Fruit fly (Drosophila melanogaster) whole organism: Measurements from ENCODE around the gene CG32695.

Experiments
- CG8478 ChIP-seq: fragments of >200 bp; optimal IDR thresholded peaks from 2 replicates; lab custom pipeline; 2018; ENCODE audit warnings: inconsistent platforms
- Dll ChIP-seq: fragments of >200 bp; optimal IDR thresholded peaks from 2 replicates; lab custom pipeline; 2017
- EcR ChIP-seq, 2 experiments: fragments of >200 bp; optimal IDR thresholded peaks; 2 replicates each; lab custom pipeline; 2017; ENCODE audit warnings: missing biosample characterization in 2 of 2, missing genetic modification characterization in 2 of 2, missing genetic modification reagents in 2 of 2
- pan ChIP-seq: fragments of >200 bp; optimal IDR thresholded peaks from 2 replicates; lab custom pipeline; 2017
- psq ChIP-seq: fragments of >200 bp; optimal IDR thresholded peaks from 2 replicates; lab custom pipeline; 2017
- usp ChIP-seq: fragments of >200 bp; optimal IDR thresholded peaks from 2 replicates; lab custom pipeline; 2017; ENCODE audit warnings: missing biosample characterization, missing genetic modification characterization, mixed read lengths

CG32695 gene

DNA sequence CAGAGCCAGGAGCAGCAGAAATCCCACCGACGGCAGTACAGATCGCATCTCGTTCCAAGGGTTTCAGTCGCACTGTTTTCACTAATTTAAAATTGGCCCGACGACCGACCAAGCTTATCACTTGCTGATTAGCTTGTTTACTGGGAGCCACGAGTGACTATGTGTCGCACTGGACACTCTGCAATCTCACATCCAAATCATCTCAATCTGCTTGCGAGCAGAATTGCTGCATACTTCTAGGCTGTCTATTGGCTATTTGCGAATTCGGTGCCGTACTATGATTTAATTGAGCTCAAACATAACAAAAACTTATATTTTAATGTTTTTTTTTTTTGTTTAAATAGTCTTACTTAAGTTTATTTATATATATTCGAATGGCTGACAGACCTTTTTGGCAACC, at the start of gene CG32695:
CG32695 (minus strand) TSS at position 141 of the 400 bp plus-strand sequence.
- no peak for TF ChIP-seq psq (lab: Kevin White, UChicago)
- TF ChIP-seq Dll (lab: Kevin White, UChicago), result no peak
- TF ChIP-seq pan, result no peak
- no peak for TF ChIP-seq usp (GFP tag; lab: Kevin White, UChicago)
- no peak for TF ChIP-seq EcR (GFP tag; optimal IDR thresholded peaks at IDR 0.05; lab: Kevin White, UChicago)
- TF ChIP-seq CG8478 (lab: Kevin White, UChicago), result no peak

DNA sequence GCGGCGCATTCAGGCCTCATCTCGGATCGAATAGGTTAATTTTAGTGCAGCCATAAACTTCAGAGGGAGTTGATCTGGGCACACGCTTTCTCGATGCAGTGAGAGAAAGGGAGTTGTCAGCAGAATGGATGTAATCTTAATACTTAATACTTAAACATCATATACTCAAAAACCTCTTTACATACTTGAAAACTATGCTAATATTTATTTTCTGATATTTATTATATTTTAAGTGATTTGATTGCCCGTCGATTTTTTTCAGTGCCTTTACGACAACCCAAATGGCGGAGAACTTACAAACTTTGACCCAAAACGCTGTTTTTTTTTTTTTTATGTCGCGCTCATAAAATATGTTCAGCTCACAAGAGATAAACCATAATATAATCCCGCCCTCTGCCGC, 37.9 kb upstream of the CG32695 start:
- TF ChIP-seq Dll (lab: Kevin White, UChicago) (no peak), usp (GFP tag; lab: Kevin White, UChicago) (no peak), pan (no peak), EcR (GFP tag; optimal IDR thresholded peaks at IDR 0.05; lab: Kevin White, UChicago) (no peak), psq (lab: Kevin White, UChicago) (no peak), CG8478 (lab: Kevin White, UChicago) (no peak)

DNA sequence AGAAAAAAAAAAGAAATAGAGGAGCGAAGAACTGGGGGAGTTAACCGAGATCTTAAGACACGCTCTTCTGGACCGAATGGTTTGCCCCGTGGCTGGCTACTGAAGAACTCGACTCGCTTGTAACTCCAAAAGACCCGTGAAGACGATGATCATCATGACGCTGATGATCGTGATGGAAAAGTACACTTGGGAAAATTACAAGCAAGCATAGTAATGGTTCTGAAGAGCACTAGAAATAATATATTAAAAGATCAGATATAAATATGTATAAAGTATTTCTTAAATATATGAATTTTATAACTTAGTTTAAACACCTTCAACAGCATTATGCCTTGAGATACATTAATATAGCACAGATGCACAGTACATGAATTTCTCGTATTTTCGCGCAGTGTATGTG, 37.2 kb upstream of the CG32695 start, which contains the start of gene CG1986:
CG1986 (minus strand) TSS at position 101 of the 400 bp plus-strand sequence.
- TF ChIP-seq EcR (GFP tag; optimal IDR thresholded peaks at IDR 0.05; lab: Kevin White, UChicago), result no peak
- no peak for TF ChIP-seq pan
- no peak for TF ChIP-seq CG8478 (lab: Kevin White, UChicago)
- no peak for TF ChIP-seq Dll (lab: Kevin White, UChicago)
- no peak for TF ChIP-seq psq (lab: Kevin White, UChicago)
- no peak for TF ChIP-seq usp (GFP tag; lab: Kevin White, UChicago)

DNA sequence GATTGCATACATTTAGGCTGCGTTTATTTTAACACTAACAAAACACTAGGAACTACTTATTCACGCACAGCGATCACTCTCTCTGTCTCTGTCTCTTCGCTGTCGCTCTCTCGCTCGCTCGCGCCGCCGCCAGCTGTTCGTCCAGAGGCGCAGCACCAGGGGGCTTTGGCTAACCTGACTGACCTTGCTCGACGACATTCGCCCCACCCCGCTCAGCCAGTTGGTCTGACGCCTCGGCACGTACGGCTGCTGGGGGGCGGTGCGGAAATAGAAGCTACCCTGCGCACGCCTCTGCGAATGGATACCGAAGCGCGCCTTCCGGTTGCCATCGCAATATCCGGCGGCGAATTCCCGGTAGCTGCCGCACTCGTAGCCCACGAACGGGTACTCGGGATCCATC, 35.5 kb upstream of the CG32695 start:
- TF ChIP-seq pan (no peak), psq (lab: Kevin White, UChicago) (no peak), usp (GFP tag; lab: Kevin White, UChicago) (no peak)

DNA sequence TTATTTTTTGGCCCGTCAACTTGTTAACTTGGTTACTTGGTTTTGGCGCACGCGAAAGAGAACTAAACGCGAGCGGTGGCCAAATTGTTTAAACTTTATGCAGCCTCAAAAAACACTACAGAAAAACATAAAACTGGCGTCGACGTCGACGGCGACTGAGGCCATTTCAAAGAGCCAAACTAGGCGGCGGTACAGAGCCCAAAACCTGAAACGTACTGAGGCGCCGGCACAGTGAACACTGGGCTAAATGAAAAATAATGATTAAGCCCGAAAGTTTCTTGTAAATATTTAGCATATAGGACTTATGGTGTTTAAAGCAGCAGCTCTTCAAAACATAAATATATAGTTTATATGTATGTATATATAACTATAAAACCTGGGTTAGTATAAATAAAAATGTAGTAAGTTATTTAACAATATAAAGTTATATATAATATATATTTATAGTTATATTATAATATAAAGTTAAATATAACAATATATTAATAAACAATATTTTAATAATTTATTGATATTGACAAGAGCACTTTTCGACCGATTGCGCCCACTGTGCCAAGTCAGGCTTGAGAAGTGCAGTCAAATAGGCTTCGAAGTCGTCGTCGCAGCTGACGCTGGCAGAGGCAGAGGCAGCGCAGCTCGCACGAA, 25.8 kb upstream of the CG32695 start, which contains the start of gene CG15249:
CG15249 (minus strand) TSS at position 51 of the 645 bp plus-strand sequence.
- TF ChIP-seq pan, result no peak

DNA sequence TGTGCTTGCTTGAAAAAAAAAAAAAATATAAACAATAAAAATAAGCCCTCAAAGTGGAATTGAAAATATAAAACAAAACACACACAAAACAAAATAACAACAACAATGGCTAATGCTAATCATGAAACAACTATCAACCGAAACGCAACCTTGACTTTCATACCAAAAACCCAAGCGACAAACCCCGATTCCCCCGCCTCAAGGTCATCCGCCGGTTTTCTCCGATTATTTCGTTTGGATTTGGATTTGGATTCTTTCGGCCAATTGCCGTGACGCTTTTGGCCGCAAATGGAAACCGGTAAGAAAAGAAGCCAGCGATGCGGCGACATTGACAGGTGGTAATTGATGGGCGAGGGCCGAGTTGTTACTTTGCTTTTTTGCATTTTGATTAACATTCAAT, 23.7 kb upstream of the CG32695 start:
- TF ChIP-seq CG8478 (lab: Kevin White, UChicago) (no peak), EcR (GFP tag; optimal IDR thresholded peaks at IDR 0.05; lab: Kevin White, UChicago) (no peak), pan (no peak), psq (lab: Kevin White, UChicago) (no peak), Dll (lab: Kevin White, UChicago) (no peak), usp (GFP tag; lab: Kevin White, UChicago) (no peak)

DNA sequence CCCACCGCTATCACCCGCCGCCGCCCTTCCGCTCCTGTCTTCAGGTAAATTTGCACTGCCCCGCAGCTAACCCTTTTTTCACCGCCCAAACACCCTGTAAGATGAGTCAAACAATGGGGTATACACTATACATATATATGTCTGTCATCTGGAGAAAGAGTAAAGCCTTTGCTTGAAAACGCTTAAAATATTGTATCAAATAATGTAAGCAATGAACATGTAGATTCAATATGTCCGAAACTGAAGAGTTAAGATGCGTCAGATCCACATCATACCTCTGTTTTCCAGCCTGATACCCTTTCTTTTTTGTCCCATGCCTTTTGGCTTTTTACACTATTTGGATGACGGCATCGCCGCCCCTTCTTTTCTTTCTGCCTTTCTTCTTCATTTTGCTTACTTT, 19.0 kb upstream of the CG32695 start:
- no peak for TF ChIP-seq psq (lab: Kevin White, UChicago)
- peak; percentile 50 for TF ChIP-seq pan

DNA sequence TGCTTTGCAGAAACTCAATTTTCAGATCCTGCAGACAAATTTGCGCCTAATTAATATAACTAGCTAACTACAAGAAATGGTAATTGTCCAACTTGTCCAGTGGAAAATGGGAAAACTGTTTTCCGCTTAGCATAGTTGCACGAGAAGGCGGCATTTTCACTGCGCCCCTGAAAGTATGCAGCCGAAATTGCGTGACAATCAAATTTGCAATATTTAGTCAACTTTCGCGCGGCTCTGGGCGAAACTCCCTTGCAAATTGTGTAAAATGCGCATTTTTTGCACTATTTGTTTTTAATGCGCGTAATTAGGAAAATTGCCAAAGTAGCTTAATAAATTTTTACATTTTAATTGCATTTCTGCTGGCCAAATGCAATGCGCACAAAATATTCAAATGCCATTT, 15.8 kb upstream of the CG32695 start:
- no peak for TF ChIP-seq pan
- TF ChIP-seq usp (GFP tag; lab: Kevin White, UChicago), result no peak
- TF ChIP-seq CG8478 (lab: Kevin White, UChicago), result no peak
- no peak for TF ChIP-seq Dll (lab: Kevin White, UChicago)
- TF ChIP-seq psq (lab: Kevin White, UChicago), result no peak
- no peak for TF ChIP-seq EcR (GFP tag; optimal IDR thresholded peaks at IDR 0.05; lab: Kevin White, UChicago)

DNA sequence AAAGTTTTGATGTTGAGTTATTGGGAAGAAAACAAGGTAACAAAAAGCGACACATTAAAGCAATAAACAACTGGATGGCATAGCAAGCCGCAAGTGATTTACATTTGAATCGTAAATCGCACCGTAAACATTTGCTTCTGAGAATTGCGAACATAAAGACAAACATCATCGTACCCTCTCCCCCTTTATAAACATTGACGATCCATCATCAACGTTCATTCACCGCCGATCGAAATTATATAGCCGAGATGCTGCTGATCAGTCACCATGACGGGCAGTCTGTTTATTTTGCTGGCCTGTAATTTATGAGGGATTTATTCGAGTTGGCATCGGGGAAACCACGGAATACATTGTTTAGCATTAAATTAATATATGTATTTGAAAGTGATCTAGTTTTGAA, 11.5 kb upstream of the CG32695 start:
- TF ChIP-seq CG8478 (lab: Kevin White, UChicago), result no peak
- no peak for TF ChIP-seq usp (GFP tag; lab: Kevin White, UChicago)
- TF ChIP-seq Dll (lab: Kevin White, UChicago), result no peak
- no peak for TF ChIP-seq psq (lab: Kevin White, UChicago)
- no peak for TF ChIP-seq EcR (GFP tag; optimal IDR thresholded peaks at IDR 0.05; lab: Kevin White, UChicago)
- TF ChIP-seq pan, result no peak

DNA sequence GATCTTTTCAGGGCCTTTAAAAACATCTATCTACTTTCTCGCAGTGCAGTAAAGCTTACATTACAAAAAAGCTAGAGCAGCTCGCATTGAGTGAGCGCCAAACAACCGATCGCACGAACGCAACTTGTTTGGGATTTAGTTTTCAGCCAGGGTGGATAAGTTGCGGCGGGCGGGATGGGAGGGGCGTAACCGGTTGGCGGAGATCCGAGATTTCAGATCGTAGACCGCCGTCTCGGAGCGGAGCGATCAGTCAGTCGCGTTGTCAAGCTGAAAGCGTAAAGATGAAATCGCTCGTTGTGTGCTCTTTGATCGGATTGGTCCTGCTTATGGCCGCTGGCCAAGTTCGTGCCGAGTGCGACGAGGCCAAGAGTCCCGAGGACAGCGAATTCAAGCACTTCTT, 10.4 kb upstream of the CG32695 start, which contains the start of gene CG9691:
CG9691 (plus strand) TSS at position 222 of the 400 bp plus-strand sequence.
- TF ChIP-seq usp (GFP tag; lab: Kevin White, UChicago) (no peak), CG8478 (lab: Kevin White, UChicago) (no peak), EcR (GFP tag; optimal IDR thresholded peaks at IDR 0.05; lab: Kevin White, UChicago) (no peak), Dll (lab: Kevin White, UChicago) (no peak), psq (lab: Kevin White, UChicago) (no peak), pan (no peak)

DNA sequence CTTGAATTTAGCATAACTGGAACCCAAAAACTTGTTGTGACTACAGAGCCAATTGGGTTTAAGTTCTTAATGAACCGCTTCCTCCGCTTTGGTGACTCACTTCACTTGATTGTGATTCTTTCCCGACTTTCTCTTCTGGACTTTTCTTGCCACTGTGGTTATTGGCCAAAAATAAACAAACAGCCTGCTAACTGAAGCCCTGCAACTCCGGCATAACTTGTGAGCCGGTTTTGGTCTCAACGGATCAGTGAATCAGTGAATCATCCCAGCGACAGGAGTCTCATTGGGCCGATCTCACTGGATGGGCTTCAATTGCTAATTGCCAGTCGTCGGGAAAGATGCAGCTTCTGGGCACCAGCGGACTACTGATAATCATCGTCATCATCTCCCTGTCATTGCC, 9.0 kb upstream of the CG32695 start:
- TF ChIP-seq EcR (GFP tag; optimal IDR thresholded peaks at IDR 0.05; lab: Kevin White, UChicago), result no peak
- no peak for TF ChIP-seq Dll (lab: Kevin White, UChicago)
- no peak for TF ChIP-seq psq (lab: Kevin White, UChicago)
- no peak for TF ChIP-seq usp (GFP tag; lab: Kevin White, UChicago)
- TF ChIP-seq pan, result no peak
- no peak for TF ChIP-seq CG8478 (lab: Kevin White, UChicago)

DNA sequence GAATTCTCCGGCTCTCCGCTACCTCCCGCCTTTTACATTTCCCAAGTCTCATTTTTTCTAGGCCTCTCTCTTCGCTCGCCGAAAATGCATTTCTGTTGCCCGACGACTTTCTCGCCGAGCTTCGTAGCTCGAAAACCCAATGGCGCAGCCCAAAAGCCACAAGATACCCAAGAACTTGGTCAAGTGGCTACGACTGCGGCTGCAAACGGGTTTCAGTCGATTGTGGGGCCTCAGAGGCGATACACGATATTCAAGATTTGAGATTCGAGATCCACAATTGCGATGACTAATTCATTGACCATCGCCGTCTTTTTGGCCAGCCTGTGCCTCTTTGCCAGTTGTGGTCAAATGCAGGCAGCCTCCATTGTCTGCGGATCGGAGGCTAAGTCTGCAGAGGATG, 7.9 kb upstream of the CG32695 start, which contains the start of gene CG9689:
CG9689 (plus strand) TSS at position 208 of the 400 bp plus-strand sequence.
- TF ChIP-seq usp (GFP tag; lab: Kevin White, UChicago), result no peak
- no peak for TF ChIP-seq pan
- no peak for TF ChIP-seq CG8478 (lab: Kevin White, UChicago)

DNA sequence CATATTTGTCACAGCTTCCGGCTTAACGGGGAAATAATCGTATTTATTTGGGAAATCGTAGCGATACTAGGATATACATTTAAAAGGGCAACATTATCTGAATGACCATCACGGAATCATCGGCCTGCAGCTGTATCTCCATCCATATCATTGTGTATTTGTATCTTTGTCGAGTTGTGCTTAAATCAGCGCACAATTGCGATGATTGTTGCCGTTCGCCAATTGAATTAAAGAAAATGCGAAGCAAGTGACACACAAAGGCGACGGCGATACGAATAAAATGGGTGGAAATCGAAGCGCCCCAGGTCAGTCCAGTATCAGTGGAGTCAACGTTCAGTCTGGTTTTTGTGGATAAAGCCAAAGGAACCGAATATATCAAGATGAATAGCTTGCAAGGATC, 5.7 kb upstream of the CG32695 start, which contains the start of gene CG9686:
CG9686 (plus strand) TSS at position 301 of the 400 bp plus-strand sequence.
- no peak for TF ChIP-seq EcR (GFP tag; optimal IDR thresholded peaks at IDR 0.05; lab: Kevin White, UChicago)
- TF ChIP-seq Dll (lab: Kevin White, UChicago), result no peak
- no peak for TF ChIP-seq pan
- TF ChIP-seq usp (GFP tag; lab: Kevin White, UChicago), result no peak
- no peak for TF ChIP-seq psq (lab: Kevin White, UChicago)
